Fruit fly (Drosophila melanogaster) whole organism: Measurements from ENCODE around the gene mib1.

ENCODE experiments used
- EcR ChIP-seq, 2 experiments: fragments of >200 bp; optimal IDR thresholded peaks; 2 replicates each; lab custom pipeline; 2017; ENCODE audit warnings: missing biosample characterization in 2 of 2, missing genetic modification characterization in 2 of 2, missing genetic modification reagents in 2 of 2
- psq ChIP-seq: fragments of >200 bp; optimal IDR thresholded peaks from 2 replicates; lab custom pipeline; 2017

- TF ChIP-seq psq (lab: Kevin White, UChicago), result no peak
- no peak for TF ChIP-seq EcR (GFP tag; optimal IDR thresholded peaks at IDR 0.05; lab: Kevin White, UChicago)
These were observed 13.4 kb downstream of the mib1 start for dm6 chr3L:15998217-15998616.
